Worm (Caenorhabditis elegans) whole organism, L3 larva: ENCODE data around the gene aqp-6.

Source experiments
- R02D3.7 ChIP-seq: fragments of 150-350 bp; optimal IDR thresholded peaks from 2 replicates; lab custom pipeline; 2014; ENCODE audit warnings: missing biosample characterization, missing genetic modification characterization
- ama-1 ChIP-seq: fragments of 150-350 bp; optimal IDR thresholded peaks from 2 replicates; lab custom pipeline; 2018
- ceh-16 ChIP-seq: sonication (generic microtip); optimal IDR thresholded peaks from 2 replicates; lab custom pipeline; 2017; ENCODE audit warnings: missing biosample characterization, missing genetic modification characterization
- ceh-82 ChIP-seq: fragments of 150-350 bp; optimal IDR thresholded peaks from 2 replicates; lab custom pipeline; 2014; ENCODE audit warnings: missing biosample characterization, missing genetic modification characterization
- ceh-9 ChIP-seq: sonication (generic microtip); optimal IDR thresholded peaks from 2 replicates; lab custom pipeline; 2018; ENCODE audit warnings: missing biosample characterization, missing genetic modification characterization
- egl-27 ChIP-seq: sonication (generic microtip); optimal IDR thresholded peaks from 4 replicates; lab custom pipeline; 2017; ENCODE audit warnings: missing biosample characterization, missing genetic modification reagents, missing genetic modification characterization
- egl-5 ChIP-seq: fragments of 150-350 bp; optimal IDR thresholded peaks from 2 replicates; lab custom pipeline; 2017; ENCODE audit warnings: missing biosample characterization, missing genetic modification reagents, missing genetic modification characterization, inconsistent platforms
- elt-2 ChIP-seq: sonication (generic microtip); optimal IDR thresholded peaks from 2 replicates; lab custom pipeline; 2016; ENCODE audit warnings: missing genetic modification reagents, mild to moderate bottlenecking, missing genetic modification characterization, missing compliant biosample characterization
- elt-3 ChIP-seq, 3 experiments: fragments of 150-350 bp in 1 of 3; sonication (generic microtip) in 2 of 3; optimal IDR thresholded peaks; 2 replicates in 2 of 3; 4 replicates in 1 of 3; lab custom pipeline; 2014 to 2017; ENCODE audit warnings: missing biosample characterization in 3 of 3, missing genetic modification characterization in 3 of 3
- eor-1 ChIP-seq, 2 experiments: fragments of 150-350 bp; optimal IDR thresholded peaks; 2 replicates each; lab custom pipeline; 2014 to 2018; ENCODE audit warnings: missing biosample characterization in 2 of 2, missing genetic modification characterization in 2 of 2
- fkh-2 ChIP-seq: fragments of 150-350 bp; optimal IDR thresholded peaks from 2 replicates; lab custom pipeline; 2014; ENCODE audit warnings: missing biosample characterization, missing genetic modification reagents, missing genetic modification characterization
- hmg-11 ChIP-seq: sonication (generic microtip); optimal IDR thresholded peaks from 2 replicates; lab custom pipeline; 2016; ENCODE audit warnings: missing genetic modification characterization, missing compliant biosample characterization
- jun-1 ChIP-seq: fragments of 150-350 bp; optimal IDR thresholded peaks from 2 replicates; lab custom pipeline; 2014; ENCODE audit warnings: missing biosample characterization, missing genetic modification reagents, missing genetic modification characterization
- lin-15B ChIP-seq: fragments of 150-350 bp; optimal IDR thresholded peaks from 2 replicates; lab custom pipeline; 2014; ENCODE audit warnings: missing biosample characterization, missing genetic modification characterization
- lin-39 ChIP-seq: fragments of 150-350 bp; optimal IDR thresholded peaks from 2 replicates; lab custom pipeline; 2018; ENCODE audit warnings: missing biosample characterization, missing genetic modification reagents, missing genetic modification characterization
- lsy-12 ChIP-seq: sonication (generic microtip); optimal IDR thresholded peaks from 2 replicates; lab custom pipeline; 2016; ENCODE audit warnings: mild to moderate bottlenecking, missing genetic modification characterization, missing compliant biosample characterization
- mml-1 ChIP-seq: fragments of 150-350 bp; sonication (generic microtip); optimal IDR thresholded peaks from 3 replicates; lab custom pipeline; 2014; ENCODE audit warnings: missing biosample characterization, missing genetic modification characterization
- nfya-1 ChIP-seq: sonication (generic microtip); optimal IDR thresholded peaks from 2 replicates; lab custom pipeline; 2017; ENCODE audit warnings: missing genetic modification characterization, mild to moderate bottlenecking, missing compliant biosample characterization, antibody characterized with exemption, moderate library complexity; ENCODE audit not compliant: insufficient read depth
- nhr-12 ChIP-seq: fragments of 150-350 bp; optimal IDR thresholded peaks from 2 replicates; lab custom pipeline; 2014; ENCODE audit warnings: missing biosample characterization, missing genetic modification characterization
- nhr-23 ChIP-seq: fragments of 150-350 bp; optimal IDR thresholded peaks from 2 replicates; lab custom pipeline; 2014; ENCODE audit warnings: missing biosample characterization, missing genetic modification reagents, missing genetic modification characterization
- nhr-25 ChIP-seq: sonication (generic microtip); optimal IDR thresholded peaks from 2 replicates; lab custom pipeline; 2017; ENCODE audit warnings: missing biosample characterization, missing genetic modification characterization
- nhr-67 ChIP-seq: fragments of 150-350 bp; optimal IDR thresholded peaks from 2 replicates; lab custom pipeline; 2014; ENCODE audit warnings: missing biosample characterization, missing genetic modification characterization
- pha-4 ChIP-seq: fragments of 150-350 bp; optimal IDR thresholded peaks from 2 replicates; lab custom pipeline; 2014; ENCODE audit warnings: missing biosample characterization, missing genetic modification reagents, missing genetic modification characterization
- skn-1 ChIP-seq: fragments of 150-350 bp; optimal IDR thresholded peaks from 2 replicates; lab custom pipeline; 2014; ENCODE audit warnings: missing biosample characterization, missing genetic modification characterization
- snpc-4 ChIP-seq: fragments of 150-350 bp; optimal IDR thresholded peaks from 2 replicates; lab custom pipeline; 2014; ENCODE audit warnings: missing biosample characterization, missing genetic modification characterization
- tbx-2 ChIP-seq: sonication (generic microtip); optimal IDR thresholded peaks from 2 replicates; lab custom pipeline; 2016; ENCODE audit warnings: mild to moderate bottlenecking, missing genetic modification characterization, missing compliant biosample characterization
- unc-39 ChIP-seq: sonication (generic microtip); optimal IDR thresholded peaks from 4 replicates; lab custom pipeline; 2017; ENCODE audit warnings: missing biosample characterization, missing genetic modification characterization
- zag-1 ChIP-seq: fragments of 150-350 bp; optimal IDR thresholded peaks from 2 replicates; lab custom pipeline; 2014; ENCODE audit warnings: missing biosample characterization, missing genetic modification characterization
- ztf-11 ChIP-seq: fragments of 150-350 bp; optimal IDR thresholded peaks from 2 replicates; lab custom pipeline; 2014; ENCODE audit warnings: missing biosample characterization, missing genetic modification characterization

The aqp-6 gene

DNA sequence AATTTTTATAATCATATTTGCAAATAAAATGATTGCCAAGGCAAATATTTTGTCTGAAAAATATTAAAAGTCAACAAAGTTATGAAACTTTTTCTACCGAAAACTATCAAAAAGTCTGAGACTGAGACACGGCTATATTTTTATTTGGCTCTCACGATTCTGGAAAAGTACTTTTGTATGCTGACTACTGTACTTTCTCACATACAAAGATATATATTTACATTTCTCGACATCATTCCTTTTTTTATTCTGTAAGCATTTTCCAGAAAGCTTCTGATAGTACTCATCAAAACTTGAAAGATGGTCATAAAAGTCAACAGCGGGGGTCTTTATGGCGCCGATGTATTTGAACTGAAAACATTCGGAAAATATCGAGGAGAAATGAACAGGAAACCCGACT, at the start of gene aqp-6:
Gene aqp-6 (plus strand): TSS at position 301 of the 400 bp plus-strand sequence.
- TF ChIP-seq nhr-23 (tag; lab: Kevin White, UChicago) (no peak), skn-1 (no peak), eor-1 (tag; optimal IDR thresholded peaks at IDR 0.05; lab: Kevin White, UChicago) (no peak), lin-15B (tag; lab: Kevin White, UChicago) (no peak), nhr-67 (tag; lab: Kevin White, UChicago) (no peak), lsy-12 (tag; lab: Kevin White, UChicago) (no peak), nhr-25 (tag; lab: Kevin White, UChicago) (no peak), fkh-2 (tag; lab: Kevin White, UChicago) (no peak), zag-1 (tag; lab: Kevin White, UChicago) (no peak), nfya-1 (tag; lab: Kevin White, UChicago) (no peak), unc-39 (no peak), ceh-82 (tag; lab: Kevin White, UChicago) (no peak), egl-27 (tag; lab: Kevin White, UChicago) (no peak), lin-39 (tag; lab: Kevin White, UChicago) (no peak), hmg-11 (tag; lab: Kevin White, UChicago) (no peak), snpc-4 (no peak), R02D3.7 (no peak), egl-5 (tag; lab: Kevin White, UChicago) (no peak)

DNA sequence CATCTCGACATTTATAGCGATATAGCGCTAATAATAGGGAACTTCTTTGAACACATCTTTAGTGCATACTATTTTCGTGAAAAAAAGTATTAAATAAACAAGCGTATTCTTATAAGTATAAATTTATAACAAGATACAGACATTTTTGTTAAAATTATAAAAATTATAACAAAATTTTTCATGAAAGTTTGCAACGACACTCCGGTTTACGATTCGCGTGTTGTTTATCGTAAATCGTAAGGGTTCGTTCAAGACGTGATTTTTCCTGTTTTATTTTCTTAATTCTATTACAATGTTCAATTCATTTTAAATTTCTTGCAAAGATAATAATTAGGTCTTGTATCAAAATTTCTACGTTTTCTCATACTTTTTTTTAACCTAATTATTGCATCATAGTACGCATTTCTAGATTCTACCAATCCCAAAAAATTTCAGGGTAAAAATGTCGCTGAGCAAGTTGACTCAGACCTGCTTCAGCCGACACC, 49.5 kb upstream of the aqp-6 start, which contains the start of gene scpl-4:
Gene scpl-4 (plus strand): TSS at position 435 of the 485 bp plus-strand sequence.
- no peak for TF ChIP-seq nhr-12 (tag; lab: Kevin White, UChicago)
- TF ChIP-seq pha-4 (tag; lab: Kevin White, UChicago) = no peak
- TF ChIP-seq zag-1 (tag; lab: Kevin White, UChicago) = no peak
- TF ChIP-seq ama-1 (lab: Kevin White, UChicago) = no peak
- no peak for TF ChIP-seq elt-2
- no peak for TF ChIP-seq nfya-1 (tag; lab: Kevin White, UChicago)
- TF ChIP-seq nhr-23 (tag; lab: Kevin White, UChicago) = no peak
- TF ChIP-seq ztf-11 (tag; lab: Kevin White, UChicago) = no peak
- no peak for TF ChIP-seq eor-1 (tag; optimal IDR thresholded peaks at IDR 0.05; lab: Kevin White, UChicago)
- TF ChIP-seq lsy-12 (tag; lab: Kevin White, UChicago) = no peak
- no peak for TF ChIP-seq lin-39 (tag; lab: Kevin White, UChicago)
- TF ChIP-seq elt-3 (tag; optimal IDR thresholded peaks at IDR 0.05; lab: Kevin White, UChicago) = no peak
- TF ChIP-seq ceh-9 (tag; lab: Kevin White, UChicago) = no peak
- no peak for TF ChIP-seq mml-1 (tag; lab: Kevin White, UChicago)

DNA sequence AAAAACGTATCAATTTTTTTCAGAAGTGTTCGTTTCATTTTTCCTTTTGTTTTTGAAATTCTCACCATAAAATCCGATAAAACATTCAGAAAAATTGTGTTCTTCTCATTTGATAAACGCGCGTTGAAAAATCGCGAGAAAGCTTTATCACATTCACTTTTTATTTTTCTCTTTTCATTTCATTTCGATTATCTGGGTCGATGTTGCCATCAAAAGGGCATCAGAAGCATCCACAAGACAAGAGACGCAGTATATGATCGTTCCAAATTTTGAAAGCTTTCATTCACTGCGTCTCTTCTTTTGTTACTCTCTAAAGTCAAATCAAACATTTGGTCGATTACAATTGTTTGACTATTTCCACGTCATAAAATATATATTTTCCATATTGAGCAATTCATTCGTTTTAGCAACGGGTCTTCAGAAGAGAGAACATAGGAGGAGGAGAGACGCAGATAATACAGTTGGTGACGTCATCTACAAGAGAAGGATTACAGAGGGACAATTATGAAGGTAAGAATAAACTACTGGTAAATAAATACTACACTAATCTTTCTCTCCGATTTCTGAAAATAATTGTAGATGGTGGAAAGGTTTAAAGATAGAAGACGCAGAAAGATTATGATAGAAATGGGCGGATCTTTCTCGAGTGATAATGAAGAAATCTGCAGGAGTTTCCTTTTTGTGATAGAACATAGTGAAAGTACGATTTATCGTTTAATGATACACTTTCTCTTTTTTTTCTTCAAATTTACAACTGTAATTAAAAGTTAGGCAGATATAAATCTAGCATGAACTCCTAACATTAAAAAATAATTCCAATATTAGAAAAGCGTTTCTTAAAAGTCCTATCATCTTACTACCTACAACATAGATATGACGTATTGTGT, 46.0 kb upstream of the aqp-6 start, which contains the start of gene H27A22.1:
Gene H27A22.1 (plus strand): TSS at position 505 of the 887 bp plus-strand sequence.
- TF ChIP-seq nhr-67 (tag; lab: Kevin White, UChicago) = no peak
- no peak for TF ChIP-seq jun-1 (tag; lab: Kevin White, UChicago)
- peak; percentile 57 for TF ChIP-seq nhr-23 (tag; lab: Kevin White, UChicago)
- peak; percentile 35 for TF ChIP-seq pha-4 (tag; lab: Kevin White, UChicago)
- no peak for TF ChIP-seq ceh-9 (tag; lab: Kevin White, UChicago)
- TF ChIP-seq, all 47 proteins: peak for 2

DNA sequence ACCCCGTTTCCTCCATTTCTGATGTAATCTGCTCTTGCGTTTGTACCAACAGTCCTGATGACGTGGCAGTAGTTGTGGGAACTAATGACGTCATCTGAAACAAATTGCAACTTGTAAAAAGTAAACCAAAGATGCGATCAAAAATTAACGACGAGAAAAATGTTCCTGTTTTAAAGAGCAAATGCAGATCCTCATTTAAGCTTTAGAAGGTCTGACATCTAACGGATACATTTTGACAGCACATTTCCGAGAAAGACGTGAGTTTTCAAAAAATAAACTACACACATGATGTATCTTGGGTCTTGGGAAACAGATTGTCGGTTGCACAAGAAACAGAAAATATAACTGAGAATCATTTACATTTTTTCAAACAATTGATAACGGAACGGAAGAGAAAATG, 32.8 kb upstream of the aqp-6 start, which contains the start of gene H09F14.1:
Gene H09F14.1 (minus strand): TSS at position 101 of the 400 bp plus-strand sequence.
- TF ChIP-seq ceh-16 (tag; lab: Kevin White, UChicago) = no peak

DNA sequence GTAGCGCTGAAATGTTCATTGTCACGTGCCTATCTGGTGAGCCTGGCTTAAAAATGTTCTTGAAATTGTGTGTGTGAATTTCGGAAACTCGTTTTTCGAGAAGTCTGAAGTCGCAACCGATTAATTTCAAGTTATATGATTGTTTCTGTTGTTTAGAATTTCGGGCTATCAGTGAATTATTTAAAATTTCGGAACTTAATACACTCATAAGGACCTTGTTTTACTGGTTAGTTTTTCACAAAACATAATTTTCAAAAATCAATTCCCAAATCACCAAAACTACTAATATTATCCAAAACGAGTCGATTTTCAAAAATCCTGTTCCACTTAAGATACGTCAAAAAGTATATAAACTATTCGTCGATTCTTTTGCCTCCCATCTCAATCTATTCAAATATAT, 17.7 kb upstream of the aqp-6 start:
- TF ChIP-seq hmg-11 (tag; lab: Kevin White, UChicago) (no peak), tbx-2 (tag; lab: Kevin White, UChicago) (no peak)

DNA sequence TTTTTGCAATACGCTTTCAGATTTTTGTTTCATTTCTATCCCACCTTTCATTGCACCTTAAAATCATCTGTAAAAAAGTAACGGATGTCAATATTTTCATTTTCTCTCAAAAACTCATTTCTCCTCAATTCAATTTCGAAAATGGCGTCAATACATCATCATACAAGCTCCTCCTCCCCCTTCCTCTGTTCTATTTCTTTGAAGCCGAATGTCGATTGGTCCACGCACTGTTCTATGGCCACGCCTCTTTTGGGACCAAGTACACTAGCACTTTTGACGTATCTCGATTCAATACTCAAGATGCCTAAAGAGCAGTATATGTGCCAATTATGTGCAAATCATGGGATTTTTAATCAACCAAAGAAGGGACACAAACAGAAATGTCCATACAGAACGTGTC, 15.5 kb upstream of the aqp-6 start, which contains the start of gene mab-23:
Gene mab-23 (plus strand): TSS at position 301 of the 400 bp plus-strand sequence.
- TF ChIP-seq nfya-1 (tag; lab: Kevin White, UChicago) (peak; percentile 21), egl-5 (tag; lab: Kevin White, UChicago) (no peak)
